Worm (Caenorhabditis elegans) whole organism, midembryonic: ENCODE measurements around the gene F09C6.3.

ENCODE experiments used
- med-1 ChIP-seq: sonication (generic microtip); optimal IDR thresholded peaks from 2 replicates; lab custom pipeline; 2017; ENCODE audit warnings: missing genetic modification characterization, mild to moderate bottlenecking, missing compliant biosample characterization, antibody characterized with exemption, missing genetic modification reagents; ENCODE audit not compliant: insufficient read depth
- ztf-23 ChIP-seq: fragments of 200-800 bp; sonication (Bioruptor generic); IDR thresholded peaks from 2 replicates; pipeline ENCODE4 v1.3.6; 2022; ENCODE audit warnings: missing genetic modification reagents, missing genetic modification characterization, missing compliant biosample characterization

DNA sequence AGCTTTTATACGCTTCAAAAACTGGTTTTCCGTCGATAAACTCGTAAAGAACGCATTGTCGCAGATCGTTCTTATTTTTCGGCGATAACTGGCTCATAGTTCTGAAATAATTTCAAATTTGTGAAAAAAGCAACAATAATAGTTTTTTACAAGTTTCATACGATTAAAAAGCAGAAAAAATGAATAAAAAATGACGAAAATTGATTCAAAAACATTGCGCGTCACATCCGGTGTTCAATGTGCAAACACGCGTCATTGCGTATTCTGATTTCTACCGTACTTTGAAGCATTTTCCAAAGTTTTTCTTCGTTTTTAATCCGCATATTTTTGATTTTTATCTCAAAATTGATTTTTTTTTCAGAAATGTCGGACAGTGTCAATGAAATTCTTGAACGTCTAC, 38.4 kb upstream of the F09C6.3 start, which contains the start of the genes fbxa-206 and Y102A5C.2:
- no peak for TF ChIP-seq ztf-23 (GFP tag; lab: Robert Waterston, UW)
- TF ChIP-seq med-1 (GFP tag; lab: Kevin White, UChicago): no peak
